Worm (Caenorhabditis elegans): ENCODE results near the gene clec-174.

ce11 chrIV:3919506-3919905 lies 22.0 kb downstream of the clec-174 start, which contains the start of gene srz-19:
- TF ChIP-seq tab-1 (GFP tag; IDR thresholded peaks at IDR 0.05) (no peak), flt-1 (GFP tag; IDR thresholded peaks at IDR 0.05) (no peak), ref-1 (GFP tag; conservative IDR thresholded peaks at IDR 0.05) (no peak), med-1 (GFP tag; optimal IDR thresholded peaks at IDR 0.05; ENCODE audit: insufficient read depth) (no peak), T22C8.4 (GFP tag; IDR thresholded peaks at IDR 0.05) (no peak), klf-2 (GFP tag; conservative IDR thresholded peaks at IDR 0.05) (no peak), cog-1 (tag; optimal IDR thresholded peaks at IDR 0.05) (no peak), ztf-29 (GFP tag; IDR thresholded peaks at IDR 0.05) (no peak), ztf-23 (GFP tag; IDR thresholded peaks at IDR 0.05) (no peak)
